Fruit fly (Drosophila melanogaster) S2 (cell line): Measurements from ENCODE around the gene RhoGAP15B.

Source experiments
- CG8478 ChIP-seq: fragments of >200 bp; optimal IDR thresholded peaks from 2 replicates; lab custom pipeline; 2018
- CTCF ChIP-seq, 2 experiments: fragments of >200 bp; optimal IDR thresholded peaks; 2 replicates each; lab custom pipeline; 2018

The RhoGAP15B gene

dm6 chrX:16922626-16923025 is 20.5 kb upstream of the RhoGAP15B start:
- no peak for TF ChIP-seq CG8478 (lab: Kevin White, UChicago)
- TF ChIP-seq CTCF (optimal IDR thresholded peaks at IDR 0.05; lab: Kevin White, UChicago), result no peak

DNA sequence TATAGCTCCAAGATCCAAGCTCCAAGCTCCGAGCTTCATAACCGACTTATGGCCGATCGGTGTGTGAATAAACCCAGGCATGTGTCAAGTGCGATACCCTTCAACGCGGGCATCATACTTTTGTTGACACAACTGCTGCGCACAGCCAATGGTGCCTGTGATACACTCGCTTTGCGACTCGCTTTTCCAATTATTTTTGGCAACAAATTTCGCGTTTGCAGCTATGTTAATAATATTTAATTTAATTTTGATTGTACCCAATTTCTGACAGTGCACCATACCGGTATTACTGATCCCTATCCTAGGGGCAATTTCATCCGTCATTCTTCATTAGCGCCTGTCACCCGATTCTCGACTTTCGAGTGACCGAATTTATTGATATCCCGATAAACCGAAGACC is 19.6 kb upstream of the RhoGAP15B start:
- TF ChIP-seq CTCF (optimal IDR thresholded peaks at IDR 0.05; lab: Kevin White, UChicago) (no peak), CG8478 (lab: Kevin White, UChicago) (no peak)

DNA sequence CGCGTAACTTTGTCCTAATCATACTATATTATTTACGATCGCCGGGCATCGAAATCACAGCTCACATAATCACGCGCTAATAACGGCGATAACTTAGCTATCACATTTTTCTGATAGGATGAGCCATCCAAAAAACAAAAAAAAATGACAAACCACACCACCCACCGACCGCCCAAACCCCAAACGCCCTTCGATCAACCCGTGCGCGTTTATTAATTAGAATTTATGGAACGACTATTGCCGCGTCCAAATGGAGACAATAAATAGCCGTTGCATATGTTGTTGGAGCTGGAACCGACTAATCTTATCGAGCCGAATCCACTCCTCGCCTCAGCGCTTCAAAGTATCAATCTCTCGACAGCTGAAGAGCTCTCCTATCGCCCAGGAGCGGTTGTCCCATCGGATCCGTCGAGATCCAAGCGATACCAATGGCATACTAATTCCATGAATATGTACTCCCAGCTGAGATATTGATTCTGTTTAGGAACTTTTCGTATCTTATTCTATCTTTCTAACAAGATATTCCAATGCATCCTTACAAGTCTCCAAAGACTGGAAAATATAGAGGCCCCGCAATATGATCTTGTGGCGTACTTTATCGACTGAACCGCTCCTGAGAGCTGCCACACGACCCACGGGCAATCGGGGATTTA is 18.9 kb upstream of the RhoGAP15B start:
- TF ChIP-seq CG8478 (lab: Kevin White, UChicago) (no peak), CTCF (optimal IDR thresholded peaks at IDR 0.05; lab: Kevin White, UChicago) (no peak)

dm6 chrX:16926726-16927125 is 16.4 kb upstream of the RhoGAP15B start:
- TF ChIP-seq CG8478 (lab: Kevin White, UChicago), result no peak
- no peak for TF ChIP-seq CTCF (optimal IDR thresholded peaks at IDR 0.05; lab: Kevin White, UChicago)

DNA sequence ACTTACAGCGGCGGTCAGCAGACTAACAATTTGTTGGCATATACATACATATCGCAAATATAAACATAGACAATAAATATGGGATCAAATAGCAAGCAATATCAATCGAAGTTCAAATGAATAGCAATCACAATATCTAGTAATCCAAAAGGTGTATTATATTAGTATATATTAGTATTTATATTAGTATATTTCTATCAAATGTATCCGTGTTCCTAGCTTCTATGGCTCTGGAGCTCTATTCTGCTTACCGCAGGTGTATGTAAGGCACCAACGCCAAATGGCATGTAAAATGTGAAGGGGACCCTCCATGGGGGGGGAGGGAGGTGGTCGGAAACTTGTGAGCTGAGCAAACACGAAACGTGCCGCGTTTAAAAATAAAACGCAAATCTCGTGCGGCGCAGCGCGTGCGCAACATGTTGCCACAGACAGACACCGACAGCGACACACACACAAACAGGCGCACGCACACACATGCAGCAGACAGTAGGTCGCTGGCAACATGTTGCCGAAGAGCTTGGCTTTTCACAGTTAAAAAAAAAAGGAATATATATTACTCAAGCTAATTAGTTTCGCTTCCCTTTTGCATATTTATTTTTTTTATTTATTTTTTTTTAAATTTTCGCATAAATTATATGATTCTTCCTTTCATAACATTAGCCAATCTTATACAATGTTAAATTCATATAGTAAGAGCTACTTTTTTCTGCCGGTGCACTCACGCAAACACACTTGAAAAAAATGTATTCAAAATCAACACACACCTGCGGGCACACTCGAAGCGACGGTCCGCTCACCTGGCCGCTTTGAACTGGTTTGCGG is 12.4 kb upstream of the RhoGAP15B start:
- TF ChIP-seq CTCF (optimal IDR thresholded peaks at IDR 0.05; lab: Kevin White, UChicago), result no peak
- TF ChIP-seq CG8478 (lab: Kevin White, UChicago), result no peak

DNA sequence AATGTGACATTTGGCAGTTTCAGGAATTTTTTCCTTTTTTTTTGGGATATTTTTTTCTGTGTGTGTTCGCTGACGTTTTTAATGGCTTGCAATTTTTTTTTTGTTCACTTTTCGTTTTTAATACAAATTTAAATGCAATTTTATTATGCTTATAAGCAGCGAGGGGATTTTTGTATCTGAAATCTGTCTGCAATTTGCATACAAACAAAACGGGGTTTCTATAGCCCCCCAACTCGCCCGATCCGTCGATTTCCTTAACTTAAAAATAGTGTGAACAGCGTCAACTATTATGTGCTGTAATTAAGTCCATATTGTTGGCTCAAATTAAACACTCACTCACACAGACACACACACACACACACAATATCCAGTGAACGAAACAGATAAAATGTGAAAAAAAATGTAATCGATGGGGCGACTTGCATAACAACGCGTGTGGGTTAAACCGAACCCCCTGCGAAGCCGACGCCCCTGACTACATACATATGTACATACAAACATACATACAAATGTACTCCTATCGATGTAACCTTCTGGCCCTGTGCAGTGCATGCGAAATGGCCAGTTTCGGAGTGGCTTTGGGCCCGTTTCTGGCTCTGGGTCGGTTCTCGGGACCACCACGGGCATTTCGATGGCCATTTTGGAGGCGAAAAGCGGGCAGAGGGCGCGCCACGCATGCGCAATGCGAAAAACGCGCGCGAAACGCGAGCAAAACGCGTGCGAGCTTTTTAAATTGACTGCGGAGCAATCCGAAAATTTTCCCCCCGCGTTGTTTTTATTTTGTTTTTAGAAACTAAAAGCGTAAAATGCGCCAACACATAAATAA is 10.9 kb upstream of the RhoGAP15B start:
- TF ChIP-seq CTCF (optimal IDR thresholded peaks at IDR 0.05; lab: Kevin White, UChicago) (no peak), CG8478 (lab: Kevin White, UChicago) (no peak)

DNA sequence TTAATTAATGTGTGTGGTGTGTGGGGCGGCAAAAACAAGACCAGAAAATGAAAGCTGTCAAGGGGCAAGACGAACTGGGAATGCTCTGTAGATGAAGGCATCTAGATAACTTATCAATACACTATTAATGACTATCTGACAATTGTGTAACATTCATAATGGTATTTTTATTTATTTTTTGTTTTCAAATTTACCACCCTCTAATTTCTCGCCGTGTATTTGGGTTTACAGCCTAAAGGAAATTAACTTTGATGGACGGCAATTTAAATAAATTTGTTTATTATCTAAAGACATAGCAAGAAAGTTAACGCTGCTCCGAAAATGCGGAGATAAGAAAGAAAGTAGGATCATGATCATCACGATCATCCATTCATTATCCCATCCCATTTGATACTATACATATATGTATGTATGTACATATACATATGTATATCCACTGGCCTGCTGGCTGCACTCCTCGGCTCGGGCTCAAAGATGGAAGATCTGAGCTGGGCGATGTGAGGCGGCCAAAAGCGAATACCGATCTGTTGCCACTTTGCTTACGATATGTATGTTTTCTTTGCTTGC is 10.2 kb upstream of the RhoGAP15B start:
- no peak for TF ChIP-seq CTCF (optimal IDR thresholded peaks at IDR 0.05; lab: Kevin White, UChicago)
- no peak for TF ChIP-seq CG8478 (lab: Kevin White, UChicago)

dm6 chrX:16934430-16934829 is 8.7 kb upstream of the RhoGAP15B start:
- TF ChIP-seq CTCF (optimal IDR thresholded peaks at IDR 0.05; lab: Kevin White, UChicago), result no peak

DNA sequence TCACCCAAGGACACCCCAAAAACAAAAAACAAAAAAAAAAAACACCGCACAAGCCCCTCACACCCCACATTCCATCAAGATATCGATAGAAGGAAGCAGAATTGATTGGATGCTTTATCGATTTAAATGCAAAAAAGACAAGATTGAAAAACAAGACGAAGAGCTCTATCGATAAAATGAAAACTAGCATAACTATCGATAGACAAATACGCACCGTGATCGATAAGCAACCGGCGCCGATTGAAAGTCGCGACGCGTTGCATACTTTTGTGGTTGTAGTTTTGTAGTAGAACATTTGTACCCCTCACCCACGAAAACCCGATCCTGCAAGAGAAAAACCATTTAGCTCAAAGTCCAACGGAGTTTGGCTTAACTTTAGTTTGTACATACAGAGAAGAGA is 6.4 kb upstream of the RhoGAP15B start:
- TF ChIP-seq CG8478 (lab: Kevin White, UChicago) (no peak), CTCF (optimal IDR thresholded peaks at IDR 0.05; lab: Kevin White, UChicago) (no peak)

DNA sequence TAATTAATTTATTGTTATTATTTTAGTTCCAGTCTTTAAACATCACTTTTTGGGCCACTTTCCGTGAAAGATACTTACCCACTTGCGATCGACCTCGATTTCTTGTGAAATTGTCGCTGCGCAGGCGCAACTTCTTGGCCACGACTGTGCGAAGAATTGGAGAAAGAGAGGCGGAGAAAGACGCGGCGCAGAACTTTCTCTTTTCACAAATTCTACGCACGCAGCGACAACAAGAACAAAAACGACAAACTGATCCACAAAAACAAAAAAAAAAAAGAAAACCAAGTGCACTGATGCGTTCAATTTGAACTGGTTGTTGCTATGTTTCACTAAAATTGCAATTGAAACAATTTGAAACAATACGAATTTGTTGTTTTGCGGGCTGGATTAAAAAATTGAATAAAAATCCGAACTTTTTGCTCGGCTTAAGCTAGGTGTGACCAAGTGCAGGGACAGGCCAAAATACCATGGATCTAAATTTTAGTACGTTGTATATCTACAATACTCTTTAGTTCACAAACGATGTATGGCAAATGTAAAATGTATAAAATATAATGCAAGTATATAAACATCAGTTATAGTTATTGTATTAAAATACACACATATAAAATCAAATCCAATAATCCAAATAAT is 2.5 kb upstream of the RhoGAP15B start, which contains the start of gene wus:
wus (minus strand) TSS at position 448 of the 633 bp plus-strand sequence.
- no peak for TF ChIP-seq CG8478 (lab: Kevin White, UChicago)
- TF ChIP-seq CTCF (optimal IDR thresholded peaks at IDR 0.05; lab: Kevin White, UChicago), result no peak

DNA sequence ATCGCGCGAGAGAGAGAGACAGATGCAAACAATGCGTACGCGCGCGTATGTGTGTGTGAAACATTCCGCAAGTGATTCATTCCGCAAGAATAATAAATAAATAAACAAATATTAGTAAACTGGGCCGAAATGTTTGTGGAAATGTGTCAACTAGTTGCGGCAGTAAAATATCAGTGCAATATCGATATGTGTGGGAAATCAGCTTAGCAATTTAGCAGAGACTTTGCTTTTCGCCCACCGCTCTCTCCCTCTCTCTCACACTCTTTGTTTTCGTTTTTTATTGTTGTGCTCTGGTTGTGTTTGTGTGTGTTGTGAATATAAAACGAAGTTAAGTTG is 393 bp downstream of the RhoGAP15B start:
- no peak for TF ChIP-seq CG8478 (lab: Kevin White, UChicago)
- TF ChIP-seq CTCF (optimal IDR thresholded peaks at IDR 0.05; lab: Kevin White, UChicago), result no peak

- TF ChIP-seq CG8478 (lab: Kevin White, UChicago), result no peak
- no peak for TF ChIP-seq CTCF (optimal IDR thresholded peaks at IDR 0.05; lab: Kevin White, UChicago)
These were observed 1.0 kb downstream of the RhoGAP15B start for dm6 chrX:16944049-16944532.

dm6 chrX:16945414-16945813 is 2.3 kb downstream of the RhoGAP15B start:
- no peak for TF ChIP-seq CTCF (optimal IDR thresholded peaks at IDR 0.05; lab: Kevin White, UChicago)
- TF ChIP-seq CG8478 (lab: Kevin White, UChicago), result no peak

dm6 chrX:16946604-16947003 is 3.5 kb downstream of the RhoGAP15B start:
- TF ChIP-seq CTCF (optimal IDR thresholded peaks at IDR 0.05; lab: Kevin White, UChicago) (no peak), CG8478 (lab: Kevin White, UChicago) (no peak)
